Fruit fly (Drosophila melanogaster) whole organism, prepupa: Measurements from ENCODE around the gene Nep1.

Source experiments
- Blimp-1 ChIP-seq: fragments of 200-800 bp; sonication (Bioruptor generic); optimal IDR thresholded peaks from 3 replicates; lab custom pipeline; 2017; ENCODE audit warnings: missing biosample characterization, missing genetic modification characterization, mild to moderate bottlenecking, moderate library complexity, missing genetic modification reagents
- CG10631 ChIP-seq: fragments of 200-800 bp; sonication (Bioruptor generic); optimal IDR thresholded peaks from 2 replicates; lab custom pipeline; 2016; ENCODE audit warnings: missing biosample characterization, missing genetic modification characterization
- CG10669 ChIP-seq: fragments of 200-800 bp; sonication (Bioruptor generic); optimal IDR thresholded peaks from 3 replicates; lab custom pipeline; 2018; ENCODE audit warnings: missing biosample characterization, mild to moderate bottlenecking, missing genetic modification characterization, moderate library complexity
- CG11294 ChIP-seq: fragments of 200-800 bp; sonication (Bioruptor generic); IDR thresholded peaks from 2 replicates; pipeline ENCODE4 v1.3.6; 2022; ENCODE audit warnings: missing biosample characterization, missing genetic modification characterization
- CG11762 ChIP-seq: fragments of 200-800 bp; sonication (Bioruptor generic); optimal IDR thresholded peaks from 3 replicates; lab custom pipeline; 2016; ENCODE audit warnings: missing biosample characterization, missing genetic modification characterization; ENCODE audit not compliant: insufficient read depth
- CG15336 ChIP-seq: fragments of 200-800 bp; sonication (Bioruptor generic); IDR thresholded peaks from 2 replicates; pipeline ENCODE4 v1.3.6; 2022; ENCODE audit warnings: missing biosample characterization, missing genetic modification characterization
- CG16779 ChIP-seq: fragments of 200-800 bp; sonication (Bioruptor generic); optimal IDR thresholded peaks from 3 replicates; lab custom pipeline; 2017; ENCODE audit warnings: missing biosample characterization, mild to moderate bottlenecking, missing genetic modification characterization
- CG32006 ChIP-seq: fragments of 200-800 bp; sonication (Bioruptor generic); optimal IDR thresholded peaks from 3 replicates; lab custom pipeline; 2017; ENCODE audit warnings: missing biosample characterization, mild to moderate bottlenecking, missing genetic modification characterization
- CG4318 ChIP-seq: fragments of 200-800 bp; sonication (Bioruptor generic); optimal IDR thresholded peaks from 3 replicates; lab custom pipeline; 2017; ENCODE audit warnings: missing biosample characterization, mild to moderate bottlenecking, missing genetic modification characterization
- CG6163 ChIP-seq: fragments of 200-800 bp; sonication (Bioruptor generic); IDR thresholded peaks from 3 replicates; pipeline ENCODE4 v1.3.6; 2022; ENCODE audit warnings: missing biosample characterization, missing genetic modification characterization
- CG6276 ChIP-seq: fragments of 200-800 bp; sonication (Bioruptor generic); optimal IDR thresholded peaks from 2 replicates; lab custom pipeline; 2017; ENCODE audit warnings: missing biosample characterization, mild to moderate bottlenecking, missing genetic modification characterization
- CG6808 ChIP-seq: fragments of 200-800 bp; sonication (Bioruptor generic); optimal IDR thresholded peaks from 3 replicates; lab custom pipeline; 2017; ENCODE audit warnings: missing biosample characterization, missing genetic modification characterization, mild to moderate bottlenecking, moderate library complexity, missing genetic modification reagents
- CG6854 ChIP-seq: fragments of 200-800 bp; sonication (Bioruptor generic); optimal IDR thresholded peaks from 2 replicates; lab custom pipeline; 2017; ENCODE audit warnings: missing biosample characterization, mild to moderate bottlenecking, missing genetic modification characterization
- CG7368 ChIP-seq: fragments of 200-800 bp; sonication (Bioruptor generic); optimal IDR thresholded peaks from 3 replicates; lab custom pipeline; 2016; ENCODE audit warnings: missing biosample characterization, missing genetic modification characterization
- CG8119 ChIP-seq: fragments of 200-800 bp; sonication (Bioruptor generic); IDR thresholded peaks from 3 replicates; pipeline ENCODE4 v1.3.6; 2022; ENCODE audit warnings: missing biosample characterization, missing genetic modification characterization
- CG8319 ChIP-seq: fragments of 200-800 bp; sonication (Bioruptor generic); optimal IDR thresholded peaks from 3 replicates; lab custom pipeline; 2016; ENCODE audit warnings: missing biosample characterization, missing genetic modification characterization
- CG8632 ChIP-seq: fragments of 200-800 bp; sonication (Bioruptor generic); optimal IDR thresholded peaks from 3 replicates; lab custom pipeline; 2016; ENCODE audit warnings: missing biosample characterization, missing genetic modification characterization
- CG9139 ChIP-seq: fragments of 200-800 bp; sonication (Bioruptor generic); optimal IDR thresholded peaks from 3 replicates; lab custom pipeline; 2017; ENCODE audit warnings: missing biosample characterization, mild to moderate bottlenecking, missing genetic modification characterization
- Eip75B ChIP-seq: fragments of 200-800 bp; sonication (Bioruptor generic); optimal IDR thresholded peaks from 3 replicates; lab custom pipeline; 2016; ENCODE audit warnings: missing biosample characterization, missing genetic modification characterization
- Eip93F ChIP-seq: fragments of 200-800 bp; sonication (Bioruptor generic); optimal IDR thresholded peaks from 2 replicates; lab custom pipeline; 2016; ENCODE audit warnings: missing biosample characterization, mild to moderate bottlenecking, missing genetic modification characterization
- Ets21C ChIP-seq: fragments of 200-800 bp; sonication (Bioruptor generic); optimal IDR thresholded peaks from 3 replicates; lab custom pipeline; 2016; ENCODE audit warnings: missing biosample characterization, missing genetic modification characterization
- Hr39 ChIP-seq: fragments of 200-800 bp; sonication (Bioruptor generic); optimal IDR thresholded peaks from 2 replicates; lab custom pipeline; 2016; ENCODE audit warnings: missing biosample characterization, missing genetic modification characterization
- Lpt ChIP-seq: fragments of 200-800 bp; sonication (Bioruptor generic); optimal IDR thresholded peaks from 3 replicates; lab custom pipeline; 2016; ENCODE audit warnings: missing biosample characterization, missing genetic modification characterization
- OdsH ChIP-seq: fragments of 200-800 bp; sonication (Bioruptor generic); optimal IDR thresholded peaks from 3 replicates; lab custom pipeline; 2016; ENCODE audit warnings: missing biosample characterization, missing genetic modification characterization
- Smox ChIP-seq: fragments of 200-800 bp; sonication (Bioruptor generic); optimal IDR thresholded peaks from 3 replicates; lab custom pipeline; 2016; ENCODE audit warnings: missing biosample characterization, missing genetic modification characterization
- Sox102F ChIP-seq: fragments of 200-800 bp; sonication (Bioruptor generic); optimal IDR thresholded peaks from 2 replicates; lab custom pipeline; 2016; ENCODE audit warnings: missing biosample characterization, mild to moderate bottlenecking, missing genetic modification characterization
- Sox14 ChIP-seq: fragments of 200-800 bp; sonication (Bioruptor generic); optimal IDR thresholded peaks from 3 replicates; lab custom pipeline; 2016; ENCODE audit warnings: missing biosample characterization, missing genetic modification characterization
- Sox15 ChIP-seq: fragments of 200-800 bp; sonication (Bioruptor generic); optimal IDR thresholded peaks from 3 replicates; lab custom pipeline; 2016; ENCODE audit warnings: missing biosample characterization, missing genetic modification characterization
- acj6 ChIP-seq: fragments of 200-800 bp; sonication (Bioruptor generic); optimal IDR thresholded peaks from 3 replicates; lab custom pipeline; 2016; ENCODE audit warnings: missing biosample characterization, missing genetic modification characterization
- cyc ChIP-seq: fragments of 200-800 bp; sonication (Bioruptor generic); optimal IDR thresholded peaks from 3 replicates; lab custom pipeline; 2016; ENCODE audit warnings: missing biosample characterization, missing genetic modification characterization
- dsx ChIP-seq: fragments of 200-800 bp; optimal IDR thresholded peaks from 3 replicates; lab custom pipeline; 2019; ENCODE audit warnings: missing biosample characterization, mild to moderate bottlenecking, missing genetic modification characterization, moderate library complexity; ENCODE audit not compliant: poor library complexity, severe bottlenecking
- eg ChIP-seq: fragments of 200-800 bp; sonication (Bioruptor generic); IDR thresholded peaks from 3 replicates; pipeline ENCODE4 v1.3.6; 2022; ENCODE audit warnings: missing biosample characterization, missing genetic modification characterization
- fd59A ChIP-seq: fragments of 200-800 bp; sonication (Bioruptor generic); optimal IDR thresholded peaks from 2 replicates; lab custom pipeline; 2017; ENCODE audit warnings: missing biosample characterization, mild to moderate bottlenecking, missing genetic modification characterization, missing genetic modification reagents
- fd85E ChIP-seq: fragments of 200-800 bp; sonication (Bioruptor generic); optimal IDR thresholded peaks from 3 replicates; lab custom pipeline; 2016; ENCODE audit warnings: missing biosample characterization, missing genetic modification characterization
- fkh ChIP-seq: fragments of 200-800 bp; sonication (Bioruptor generic); optimal IDR thresholded peaks from 3 replicates; lab custom pipeline; 2017; ENCODE audit warnings: missing biosample characterization, mild to moderate bottlenecking, missing genetic modification characterization, moderate library complexity
- lz ChIP-seq: fragments of 200-800 bp; sonication (Bioruptor generic); optimal IDR thresholded peaks from 3 replicates; lab custom pipeline; 2016; ENCODE audit warnings: missing biosample characterization, missing genetic modification characterization
- net ChIP-seq: fragments of 200-800 bp; sonication (Bioruptor generic); optimal IDR thresholded peaks from 3 replicates; lab custom pipeline; 2016; ENCODE audit warnings: missing biosample characterization, missing genetic modification characterization
- salr ChIP-seq, 2 experiments: fragments of 200-800 bp; sonication (Bioruptor generic); optimal IDR thresholded peaks; 3 replicates each; lab custom pipeline; 2016 to 2018; ENCODE audit warnings: missing biosample characterization in 2 of 2, missing genetic modification characterization in 2 of 2, mild to moderate bottlenecking in 1 of 2
- spab ChIP-seq: fragments of 200-800 bp; sonication (Bioruptor generic); optimal IDR thresholded peaks from 2 replicates; lab custom pipeline; 2017; ENCODE audit warnings: missing biosample characterization, mild to moderate bottlenecking, missing genetic modification characterization, missing genetic modification reagents
- svp ChIP-seq: fragments of 200-800 bp; sonication (Bioruptor generic); peaks from one replicate; lab custom pipeline; 2016; ENCODE audit warnings: missing biosample characterization, missing genetic modification characterization
- topi ChIP-seq: fragments of 200-800 bp; sonication (Bioruptor generic); optimal IDR thresholded peaks from 3 replicates; lab custom pipeline; 2016; ENCODE audit warnings: missing biosample characterization, missing genetic modification characterization
- vri ChIP-seq: fragments of 200-800 bp; sonication (Bioruptor generic); optimal IDR thresholded peaks from 3 replicates; lab custom pipeline; 2016; ENCODE audit warnings: missing biosample characterization, mild to moderate bottlenecking, missing genetic modification characterization

Nep1 gene

DNA sequence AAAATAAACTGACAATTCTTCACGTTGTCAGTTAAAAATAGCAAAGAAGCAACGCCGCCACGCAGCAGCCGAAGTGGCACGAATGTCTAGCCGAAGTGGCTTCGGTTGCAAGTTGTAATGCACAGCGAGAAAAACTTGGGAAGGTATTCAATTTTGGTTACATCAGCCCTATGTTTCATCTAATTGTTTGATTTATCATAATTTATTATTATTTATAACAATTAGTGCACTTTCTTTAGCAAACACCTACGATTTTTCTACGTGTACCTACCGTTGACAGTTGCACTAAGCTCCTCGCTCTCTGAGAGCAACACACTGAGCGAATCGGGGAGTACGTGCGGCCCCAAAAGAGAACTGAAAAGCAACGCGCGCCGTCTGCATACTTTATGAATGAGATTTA, 16.2 kb upstream of the Nep1 start, which contains the start of gene Tsp5D (continued):
- no peak for TF ChIP-seq Hr39 (GFP tag; lab: Kevin White, UChicago)
- peak; percentile 29 for TF ChIP-seq fkh (GFP tag; lab: Kevin White, UChicago)
- TF ChIP-seq svp (GFP tag; lab: Kevin White, UChicago), result no peak
- TF ChIP-seq fd59A (GFP tag; lab: Kevin White, UChicago), result peak; percentile 93
- TF ChIP-seq CG6854 (GFP tag; lab: Kevin White, UChicago), result no peak
- peak; percentile 97 for TF ChIP-seq CG6808 (GFP tag; lab: Kevin White, UChicago)
- TF ChIP-seq CG8632 (GFP tag; lab: Kevin White, UChicago), result peak; percentile 89
- peak; percentile 95 for TF ChIP-seq CG7368 (GFP tag; lab: Kevin White, UChicago)
- TF ChIP-seq CG9139, result peak; percentile 95
- TF ChIP-seq CG15336 (GFP tag; lab: Robert Waterston, UW), result peak; percentile 100
- no peak for TF ChIP-seq Sox102F (GFP tag; lab: Kevin White, UChicago)
- TF ChIP-seq fd85E (GFP tag; lab: Kevin White, UChicago), result peak; percentile 80
- TF ChIP-seq CG8319 (GFP tag; lab: Kevin White, UChicago), result peak; percentile 85
- peak; percentile 97 for TF ChIP-seq CG10669 (GFP tag; lab: Kevin White, UChicago)
- peak; percentile 98 for TF ChIP-seq CG10631 (GFP tag; lab: Kevin White, UChicago)
- peak; percentile 97 for TF ChIP-seq CG4318 (GFP tag; lab: Kevin White, UChicago)
- peak; percentile 97 for TF ChIP-seq CG11762
- peak; percentile 82 for TF ChIP-seq dsx (GFP tag; lab: Kevin White, UChicago)
- peak; percentile 23 for TF ChIP-seq lz (GFP tag; lab: Kevin White, UChicago)
- peak; percentile 68 for TF ChIP-seq topi (GFP tag; lab: Kevin White, UChicago)
- TF ChIP-seq Smox, result no peak
- peak; percentile 99 for TF ChIP-seq CG8119 (GFP tag; lab: Robert Waterston, UW)
- peak; percentile 98 for TF ChIP-seq CG11294 (GFP tag; lab: Robert Waterston, UW)
- TF ChIP-seq CG6163, result peak; percentile 99
- TF ChIP-seq Lpt, result peak; percentile 97
- TF ChIP-seq net (GFP tag; lab: Kevin White, UChicago), result peak; percentile 96
- no peak for TF ChIP-seq Eip93F
- peak; percentile 84 for TF ChIP-seq Eip75B (GFP tag; lab: Kevin White, UChicago)
- peak; percentile 94 for TF ChIP-seq OdsH (GFP tag; lab: Kevin White, UChicago)
- no peak for TF ChIP-seq Blimp-1
- TF ChIP-seq spab (GFP tag; lab: Kevin White, UChicago), result peak; percentile 95
- peak; percentile 91 for TF ChIP-seq acj6 (GFP tag; lab: Kevin White, UChicago)
- peak; percentile 100 for TF ChIP-seq eg (GFP tag; lab: Robert Waterston, UW)
- TF ChIP-seq Ets21C (GFP tag; lab: Kevin White, UChicago), result no peak
- peak; percentile 98 for TF ChIP-seq CG32006
- peak; percentile 93 for TF ChIP-seq CG16779 (tag; lab: Kevin White, UChicago)

DNA sequence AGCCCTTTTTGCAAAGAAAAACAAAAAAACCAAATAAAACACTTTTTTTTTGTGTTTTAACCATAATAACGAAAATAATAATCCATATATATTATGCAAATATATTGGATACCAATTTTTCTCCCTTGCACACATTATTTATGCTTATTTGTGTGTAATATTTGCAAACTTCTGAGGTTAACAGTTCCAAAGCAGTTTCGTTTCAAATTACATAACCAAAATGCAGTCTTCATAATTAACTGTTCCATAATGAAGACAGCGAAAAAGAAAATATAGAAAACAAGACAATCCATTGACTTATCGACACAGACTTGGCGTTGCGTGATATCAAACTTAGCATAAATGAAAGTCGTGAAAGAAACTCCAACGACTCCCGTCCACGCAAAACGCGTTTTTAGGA, 15.4 kb upstream of the Nep1 start:
- TF ChIP-seq Sox15 (GFP tag; lab: Kevin White, UChicago) (no peak), CG8319 (GFP tag; lab: Kevin White, UChicago) (no peak), fkh (GFP tag; lab: Kevin White, UChicago) (no peak), Hr39 (GFP tag; lab: Kevin White, UChicago) (no peak), CG10669 (GFP tag; lab: Kevin White, UChicago) (no peak), acj6 (GFP tag; lab: Kevin White, UChicago) (no peak), CG6276 (GFP tag; lab: Kevin White, UChicago) (no peak), Ets21C (GFP tag; lab: Kevin White, UChicago) (no peak), fd85E (GFP tag; lab: Kevin White, UChicago) (no peak), cyc (GFP tag; lab: Kevin White, UChicago) (no peak), Eip93F (no peak), net (GFP tag; lab: Kevin White, UChicago) (no peak), eg (GFP tag; lab: Robert Waterston, UW) (no peak), CG15336 (GFP tag; lab: Robert Waterston, UW) (no peak), CG10631 (GFP tag; lab: Kevin White, UChicago) (no peak), lz (GFP tag; lab: Kevin White, UChicago) (no peak), Sox14 (GFP tag; lab: Kevin White, UChicago) (no peak), salr (GFP tag; optimal IDR thresholded peaks at IDR 0.05; lab: Kevin White, UChicago) (no peak), CG11294 (GFP tag; lab: Robert Waterston, UW) (no peak), vri (GFP tag; lab: Kevin White, UChicago) (no peak)
